Worm (Caenorhabditis elegans): Measurements from ENCODE around the gene cpna-3.
A peak's percentile ranks its signal among the peaks of the same experiment; 100 is the strongest.

cpna-3 gene

DNA sequence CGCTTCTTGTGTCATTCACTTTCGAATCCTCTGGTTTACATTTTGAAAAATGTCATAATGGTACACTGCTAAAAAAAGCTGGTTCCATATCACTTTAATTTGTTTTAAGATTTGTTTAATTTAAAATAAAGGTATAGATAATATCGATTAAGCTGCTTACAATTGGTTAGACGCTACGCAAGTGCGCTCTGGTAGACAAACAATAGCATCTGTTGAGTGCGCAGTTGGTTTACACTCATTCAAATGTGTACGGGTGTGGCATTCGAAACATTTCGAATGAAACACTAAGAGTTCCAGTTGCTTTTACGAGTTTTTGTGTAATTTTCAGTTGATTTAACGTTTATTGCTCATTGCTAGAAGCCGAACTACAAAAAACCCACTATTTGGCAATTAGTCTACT is 10.8 kb downstream of the cpna-3 start:
- peak; percentile 23 for TF ChIP-seq fos-1 (tag; optimal IDR thresholded peaks at IDR 0.05)
- TF ChIP-seq lsy-2 (tag; optimal IDR thresholded peaks at IDR 0.05): peak in 1 of 2 experiments; percentile 70
- no peak for TF ChIP-seq dmd-4 (tag; optimal IDR thresholded peaks at IDR 0.05)
- peak; percentile 65 for TF ChIP-seq nhr-129 (tag; optimal IDR thresholded peaks at IDR 0.05)
- TF ChIP-seq aly-2 (tag; optimal IDR thresholded peaks at IDR 0.05): no peak
- TF ChIP-seq nhr-23 (tag; optimal IDR thresholded peaks at IDR 0.05): no peak
- TF ChIP-seq unc-55 (GFP tag; optimal IDR thresholded peaks at IDR 0.05): peak; percentile 58
- TF ChIP-seq crh-2 (tag; optimal IDR thresholded peaks at IDR 0.05): peak; percentile 7
- TF ChIP-seq lin-13 (GFP tag; optimal IDR thresholded peaks at IDR 0.05): no peak
- no peak for TF ChIP-seq F13H6.1 (tag; optimal IDR thresholded peaks at IDR 0.05)
- TF ChIP-seq C34F6.9 (tag; optimal IDR thresholded peaks at IDR 0.05): peak; percentile 85

DNA sequence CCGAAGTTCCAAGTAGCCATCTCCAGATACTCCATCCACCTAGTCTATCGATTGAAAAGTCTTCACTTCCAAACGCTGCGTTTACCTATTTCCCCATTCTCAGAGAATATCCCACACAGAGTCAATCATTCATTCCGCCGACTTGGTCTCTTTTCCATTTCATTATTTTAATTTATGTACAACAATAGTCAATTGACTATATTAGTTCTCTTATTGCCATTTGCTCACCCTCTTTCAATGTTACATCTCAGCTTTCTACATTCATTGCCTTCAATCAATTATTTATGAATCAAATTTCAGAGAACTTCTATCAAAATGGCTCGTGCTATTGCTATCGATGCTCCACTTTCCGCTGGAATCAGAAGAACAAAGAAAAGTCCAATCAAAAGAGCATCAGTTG is 12.0 kb downstream of the cpna-3 start, which contains the start of gene aly-1:
Gene aly-1, plus strand, starts transcription at position 301 of the 400 bp plus-strand sequence.
- TF ChIP-seq ztf-1 (GFP tag; conservative IDR thresholded peaks at IDR 0.05): no peak
- no peak for TF ChIP-seq nhr-6 (tag; optimal IDR thresholded peaks at IDR 0.05)
- TF ChIP-seq nhr-21 (tag; optimal IDR thresholded peaks at IDR 0.05): no peak
- TF ChIP-seq ceh-16 (tag; optimal IDR thresholded peaks at IDR 0.05): no peak
- TF ChIP-seq egl-27 (tag; optimal IDR thresholded peaks at IDR 0.05): no peak
- TF ChIP-seq unc-62 (GFP tag; optimal IDR thresholded peaks at IDR 0.05): no peak
- TF ChIP-seq aly-2 (tag; optimal IDR thresholded peaks at IDR 0.05): no peak
- TF ChIP-seq nhr-237 (tag; optimal IDR thresholded peaks at IDR 0.05): no peak
- TF ChIP-seq peb-1 (tag; optimal IDR thresholded peaks at IDR 0.05): no peak
- no peak for TF ChIP-seq sma-3 (GFP tag; optimal IDR thresholded peaks at IDR 0.05)

DNA sequence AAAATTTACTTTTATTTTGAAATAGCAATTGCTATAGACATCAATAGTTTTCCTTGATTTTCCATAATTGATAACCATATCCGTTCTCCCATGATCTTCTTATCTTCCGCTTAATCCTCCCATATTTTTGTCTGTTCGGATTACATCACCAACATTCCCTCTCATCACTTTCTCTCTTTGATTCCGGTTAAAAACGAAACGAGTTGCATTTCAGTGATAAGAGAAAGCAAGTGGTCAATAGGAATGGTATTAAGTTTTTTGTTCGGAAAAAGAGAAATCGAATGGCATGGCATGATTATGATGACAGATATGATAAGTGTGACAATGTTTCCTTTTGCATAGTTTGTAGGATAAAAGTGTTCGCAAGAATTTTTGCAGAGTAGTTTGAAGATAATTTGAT is 15.4 kb downstream of the cpna-3 start:
- TF ChIP-seq ztf-11 (tag; optimal IDR thresholded peaks at IDR 0.05) (no peak), nhr-21 (tag; optimal IDR thresholded peaks at IDR 0.05) (peak; percentile 0), ztf-1 (GFP tag; conservative IDR thresholded peaks at IDR 0.05) (no peak), fos-1 (tag; optimal IDR thresholded peaks at IDR 0.05) (peak; percentile 93), zag-1 (tag; optimal IDR thresholded peaks at IDR 0.05) (no peak), blmp-1 (tag; optimal IDR thresholded peaks at IDR 0.05; ENCODE audit: insufficient read depth) (peak; percentile 76), ztf-4 (tag; optimal IDR thresholded peaks at IDR 0.05) (no peak), dmd-4 (tag; optimal IDR thresholded peaks at IDR 0.05) (no peak)

DNA sequence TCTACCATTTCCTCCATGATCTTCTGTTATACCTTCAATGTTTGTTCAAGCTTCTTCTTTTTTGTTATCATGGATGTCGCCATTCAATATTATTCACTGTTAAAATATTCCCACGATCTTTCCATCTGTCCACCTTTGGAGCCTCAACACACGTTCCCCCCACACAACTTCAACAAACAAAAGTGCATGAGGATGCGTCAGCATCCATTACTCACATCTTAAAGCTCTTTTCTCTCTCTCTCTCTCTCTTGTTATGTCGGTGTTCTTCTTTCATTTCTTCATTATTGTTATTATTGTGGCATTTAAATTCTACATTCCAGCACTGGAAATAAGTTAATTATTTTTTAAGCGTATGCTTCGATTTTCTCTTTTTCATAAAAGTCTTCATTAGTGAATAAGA is 17.4 kb downstream of the cpna-3 start:
- TF ChIP-seq lsy-2 (tag; optimal IDR thresholded peaks at IDR 0.05) (no peak), sma-3 (GFP tag; optimal IDR thresholded peaks at IDR 0.05) (no peak), alr-1 (tag; optimal IDR thresholded peaks at IDR 0.05) (no peak), unc-55 (GFP tag; optimal IDR thresholded peaks at IDR 0.05) (no peak), zag-1 (tag; optimal IDR thresholded peaks at IDR 0.05) (no peak), lin-11 (tag; optimal IDR thresholded peaks at IDR 0.05) (no peak), peb-1 (tag; optimal IDR thresholded peaks at IDR 0.05) (no peak), dmd-4 (tag; optimal IDR thresholded peaks at IDR 0.05) (no peak), nhr-12 (tag; optimal IDR thresholded peaks at IDR 0.05) (no peak), nhr-237 (tag; optimal IDR thresholded peaks at IDR 0.05) (no peak), nhr-77 (tag; optimal IDR thresholded peaks at IDR 0.05) (no peak), mab-5 (tag; optimal IDR thresholded peaks at IDR 0.05) (no peak)

ce11 chrIV:9116452-9116851 is 19.8 kb downstream of the cpna-3 start:
- TF ChIP-seq fos-1 (tag; optimal IDR thresholded peaks at IDR 0.05): peak; percentile 89
- no peak for TF ChIP-seq sma-3 (GFP tag; optimal IDR thresholded peaks at IDR 0.05)
- no peak for TF ChIP-seq nhr-77 (tag; optimal IDR thresholded peaks at IDR 0.05)
- TF ChIP-seq ceh-82 (tag; optimal IDR thresholded peaks at IDR 0.05): no peak
- TF ChIP-seq sem-4 (tag; optimal IDR thresholded peaks at IDR 0.05): no peak

- TF ChIP-seq mbf-1 (tag; optimal IDR thresholded peaks at IDR 0.05) (no peak), nhr-11 (tag; optimal IDR thresholded peaks at IDR 0.05) (no peak), crh-2 (tag; optimal IDR thresholded peaks at IDR 0.05) (no peak), nhr-21 (tag; optimal IDR thresholded peaks at IDR 0.05) (no peak), ZK546.5 (tag; optimal IDR thresholded peaks at IDR 0.05) (no peak), mdl-1 (tag; optimal IDR thresholded peaks at IDR 0.05) (no peak), ztf-4 (tag; optimal IDR thresholded peaks at IDR 0.05) (no peak), ztf-11 (tag; optimal IDR thresholded peaks at IDR 0.05) (no peak), nhr-10 (tag; optimal IDR thresholded peaks at IDR 0.05) (no peak), aly-2 (tag; optimal IDR thresholded peaks at IDR 0.05) (no peak), elt-1 (tag; optimal IDR thresholded peaks at IDR 0.05) (no peak), zag-1 (tag; optimal IDR thresholded peaks at IDR 0.05) (no peak)
These were observed 21.1 kb downstream of the cpna-3 start for ce11 chrIV:9117700-9118099.

Data from whole organism, L2 larva.